Fruit fly (Drosophila melanogaster) whole organism, embryonic: Measurements from ENCODE around the gene Tbc1d22.

ENCODE experiments used
- Abd-B ChIP-seq: fragments of 200-800 bp; sonication (Bioruptor generic); optimal IDR thresholded peaks from 2 replicates; lab custom pipeline; 2018; ENCODE audit warnings: missing biosample characterization, mild to moderate bottlenecking, missing genetic modification characterization, moderate library complexity
- CG10147 ChIP-seq: fragments of 200-800 bp; sonication (Bioruptor generic); optimal IDR thresholded peaks from 2 replicates; lab custom pipeline; 2019; ENCODE audit warnings: missing biosample characterization, mild to moderate bottlenecking, missing genetic modification characterization, moderate library complexity
- CG10274 ChIP-seq: fragments of 200-800 bp; sonication (Bioruptor generic); optimal IDR thresholded peaks from 3 replicates; lab custom pipeline; 2017; ENCODE audit warnings: missing biosample characterization, mild to moderate bottlenecking, missing genetic modification characterization
- CG10462 ChIP-seq: fragments of 200-800 bp; sonication (Bioruptor generic); optimal IDR thresholded peaks from 2 replicates; lab custom pipeline; 2016; ENCODE audit warnings: missing biosample characterization, missing genetic modification characterization
- CG11247 ChIP-seq: fragments of 200-800 bp; sonication (Bioruptor generic); IDR thresholded peaks from 2 replicates; pipeline ENCODE4 v1.3.6; 2022; ENCODE audit warnings: missing biosample characterization, missing genetic modification characterization
- CG11560 ChIP-seq: fragments of 200-800 bp; sonication (Bioruptor generic); IDR thresholded peaks from 3 replicates; pipeline ENCODE4 v1.3.6; 2022; ENCODE audit warnings: missing biosample characterization, missing genetic modification characterization
- CG12104 ChIP-seq: fragments of 200-800 bp; sonication (Bioruptor generic); optimal IDR thresholded peaks from 3 replicates; lab custom pipeline; 2016; ENCODE audit warnings: missing biosample characterization, missing genetic modification characterization
- CG12391 ChIP-seq: fragments of 200-800 bp; sonication (Bioruptor generic); optimal IDR thresholded peaks from 3 replicates; lab custom pipeline; 2018; ENCODE audit warnings: missing biosample characterization, mild to moderate bottlenecking, missing genetic modification characterization, moderate library complexity
- CG16815 ChIP-seq: fragments of 200-800 bp; sonication (Bioruptor generic); optimal IDR thresholded peaks from 3 replicates; lab custom pipeline; 2017; ENCODE audit warnings: missing biosample characterization, mild to moderate bottlenecking, missing genetic modification characterization
- CG17328 ChIP-seq: fragments of 200-800 bp; sonication (Bioruptor generic); IDR thresholded peaks from 2 replicates; pipeline ENCODE4 v1.3.6; 2022; ENCODE audit warnings: missing biosample characterization, missing genetic modification characterization
- CG17568 ChIP-seq: fragments of 200-800 bp; sonication (Bioruptor generic); optimal IDR thresholded peaks from 2 replicates; lab custom pipeline; 2018; ENCODE audit warnings: missing biosample characterization, mild to moderate bottlenecking, missing genetic modification characterization, moderate library complexity
- CG18011 ChIP-seq: fragments of 200-800 bp; sonication (Bioruptor generic); optimal IDR thresholded peaks from 2 replicates; lab custom pipeline; 2017; ENCODE audit warnings: missing biosample characterization, missing genetic modification characterization, mild to moderate bottlenecking, moderate library complexity, missing genotype
- CG1832 ChIP-seq: fragments of 200-800 bp; sonication (Bioruptor generic); optimal IDR thresholded peaks from 2 replicates; lab custom pipeline; 2017; ENCODE audit warnings: missing biosample characterization, mild to moderate bottlenecking, missing genetic modification characterization, inconsistent platforms
- CG2202 ChIP-seq: fragments of 200-800 bp; sonication (Bioruptor generic); optimal IDR thresholded peaks from 2 replicates; lab custom pipeline; 2018; ENCODE audit warnings: missing biosample characterization, mild to moderate bottlenecking, missing genetic modification characterization
- CG32767 ChIP-seq: fragments of 200-800 bp; sonication (Bioruptor generic); IDR thresholded peaks from 2 replicates; pipeline ENCODE4 v1.3.6; 2022; ENCODE audit warnings: missing biosample characterization, missing genetic modification characterization
- CG3726 ChIP-seq: fragments of 200-800 bp; sonication (Bioruptor generic); IDR thresholded peaks from 3 replicates; pipeline ENCODE4, ENCODE4 v1.3.6; 2022; ENCODE audit warnings: missing biosample characterization, missing genetic modification characterization
- CG4424 ChIP-seq: fragments of 200-800 bp; sonication (Bioruptor generic); optimal IDR thresholded peaks from 3 replicates; lab custom pipeline; 2016; ENCODE audit warnings: missing biosample characterization, missing genetic modification characterization
- CG6689 ChIP-seq: fragments of 200-800 bp; sonication (Bioruptor generic); IDR thresholded peaks from 2 replicates; pipeline ENCODE4 v1.3.6; 2022; ENCODE audit warnings: missing biosample characterization, missing genetic modification characterization
- CG7372 ChIP-seq: fragments of 200-800 bp; sonication (Bioruptor generic); IDR thresholded peaks from 2 replicates; pipeline ENCODE4 v1.3.6; 2022; ENCODE audit warnings: missing biosample characterization, missing genetic modification characterization
- D19A ChIP-seq: fragments of 200-800 bp; optimal IDR thresholded peaks from 3 replicates; lab custom pipeline; 2019; ENCODE audit warnings: missing biosample characterization, mild to moderate bottlenecking, missing genetic modification characterization, moderate library complexity
- Deaf1 ChIP-seq: fragments of 200-800 bp; optimal IDR thresholded peaks from 3 replicates; lab custom pipeline; 2019; ENCODE audit warnings: missing biosample characterization, mild to moderate bottlenecking, missing genetic modification characterization, moderate library complexity
- H15 ChIP-seq: fragments of 200-800 bp; sonication (Bioruptor generic); IDR thresholded peaks from 3 replicates; pipeline ENCODE4 v1.3.6; 2022; ENCODE audit warnings: missing biosample characterization, missing genetic modification characterization
- HmgZ ChIP-seq: fragments of 200-800 bp; sonication (Bioruptor generic); optimal IDR thresholded peaks from 2 replicates; lab custom pipeline; 2018; ENCODE audit warnings: missing biosample characterization, mild to moderate bottlenecking, missing genetic modification characterization
- MBD-R2 ChIP-seq: fragments of 200-800 bp; sonication (Bioruptor generic); IDR thresholded peaks from 2 replicates; pipeline ENCODE4 v1.3.6; 2022; ENCODE audit warnings: missing biosample characterization, missing genetic modification characterization
- Med ChIP-seq: fragments of 200-800 bp; sonication (Bioruptor generic); peaks from one replicate; lab custom pipeline; 2016; ENCODE audit warnings: missing biosample characterization, missing genetic modification characterization, mild to moderate bottlenecking, inconsistent platforms, moderate library complexity
- Mes4 ChIP-seq: fragments of 200-800 bp; sonication (Bioruptor generic); optimal IDR thresholded peaks from 2 replicates; lab custom pipeline; 2016; ENCODE audit warnings: missing biosample characterization, missing genetic modification characterization
- Oli ChIP-seq: fragments of 200-800 bp; sonication (Bioruptor generic); optimal IDR thresholded peaks from 2 replicates; lab custom pipeline; 2018; ENCODE audit warnings: missing biosample characterization, mild to moderate bottlenecking, missing genetic modification characterization, moderate library complexity
- Taf1 ChIP-seq: fragments of 200-800 bp; sonication (Bioruptor generic); IDR thresholded peaks from 2 replicates; pipeline ENCODE4 v1.3.6; 2022; ENCODE audit warnings: missing biosample characterization, missing genetic modification characterization
- ac ChIP-seq: fragments of 200-800 bp; sonication (Bioruptor generic); optimal IDR thresholded peaks from 3 replicates; lab custom pipeline; 2017; ENCODE audit warnings: missing biosample characterization, mild to moderate bottlenecking, missing genetic modification characterization
- crp ChIP-seq, 2 experiments: fragments of 200-800 bp; sonication (Bioruptor generic); optimal IDR thresholded peaks; 2 replicates in 1 of 2; 3 replicates in 1 of 2; lab custom pipeline; 2017; ENCODE audit warnings: missing biosample characterization in 2 of 2, missing genetic modification characterization in 2 of 2, mild to moderate bottlenecking in 1 of 2, moderate library complexity in 1 of 2
- dpn ChIP-seq, 2 experiments: fragments of 200-800 bp; sonication (Bioruptor generic); optimal IDR thresholded peaks; 3 replicates each; lab custom pipeline; 2016; ENCODE audit warnings: missing biosample characterization in 2 of 2, missing genetic modification characterization in 2 of 2
- eve ChIP-seq, 2 experiments: fragments of >200 bp; optimal IDR thresholded peaks; 2 replicates each; lab custom pipeline; 2017; ENCODE audit warnings: missing biosample characterization in 2 of 2, missing genetic modification characterization in 2 of 2
- grn ChIP-seq: fragments of 200-800 bp; sonication (Bioruptor generic); optimal IDR thresholded peaks from 3 replicates; lab custom pipeline; 2017; ENCODE audit warnings: missing biosample characterization, missing genetic modification characterization
- gro ChIP-seq: fragments of 200-800 bp; sonication (Bioruptor generic); optimal IDR thresholded peaks from 2 replicates; lab custom pipeline; 2016; ENCODE audit warnings: missing biosample characterization, missing genetic modification characterization
- hb ChIP-seq: fragments of 200-800 bp; sonication (Bioruptor generic); IDR thresholded peaks from 3 replicates; pipeline ENCODE4 v1.3.6; 2022; ENCODE audit warnings: missing biosample characterization, missing genetic modification characterization; ENCODE audit not compliant: partially characterized antibody
- ind ChIP-seq: fragments of 200-800 bp; sonication (Bioruptor generic); optimal IDR thresholded peaks from 3 replicates; lab custom pipeline; 2016; ENCODE audit warnings: missing biosample characterization, missing genetic modification characterization
- jigr1 ChIP-seq: fragments of 200-800 bp; sonication (Bioruptor generic); IDR thresholded peaks from 3 replicates; pipeline ENCODE4 v1.3.6; 2022; ENCODE audit warnings: missing biosample characterization, missing genetic modification characterization
- jumu ChIP-seq: fragments of 200-800 bp; sonication (Bioruptor generic); optimal IDR thresholded peaks from 3 replicates; lab custom pipeline; 2016; ENCODE audit warnings: missing biosample characterization, missing genetic modification characterization
- klu ChIP-seq: fragments of 200-800 bp; sonication (Bioruptor generic); IDR thresholded peaks from 2 replicates; pipeline ENCODE4 v1.3.6; 2022; ENCODE audit warnings: missing biosample characterization, missing genetic modification characterization
- lab ChIP-seq: fragments of 200-800 bp; sonication (Bioruptor generic); optimal IDR thresholded peaks from 3 replicates; lab custom pipeline; 2017; ENCODE audit warnings: missing biosample characterization, missing genetic modification characterization, mild to moderate bottlenecking, moderate library complexity, missing genetic modification reagents
- prd ChIP-seq, 3 experiments: fragments of >200 bp in 2 of 3; fragments of 200-800 bp in 1 of 3; sonication (Bioruptor generic) in 1 of 3; optimal IDR thresholded peaks in 2 of 3; IDR thresholded peaks in 1 of 3; 2 replicates in 2 of 3; 3 replicates in 1 of 3; pipeline versions ENCODE4 v1.3.6 to Lab custom; 2017 to 2022; ENCODE audit warnings: missing biosample characterization in 1 of 3, missing genetic modification characterization in 1 of 3
- pros ChIP-seq: fragments of 200-800 bp; sonication (Bioruptor generic); optimal IDR thresholded peaks from 3 replicates; lab custom pipeline; 2019; ENCODE audit warnings: missing biosample characterization, mild to moderate bottlenecking, missing genetic modification characterization, moderate library complexity
- psq ChIP-seq: fragments of 200-800 bp; sonication (Bioruptor generic); optimal IDR thresholded peaks from 2 replicates; lab custom pipeline; 2017; ENCODE audit warnings: missing biosample characterization, missing genetic modification characterization
- run ChIP-seq: fragments of 200-800 bp; sonication (Bioruptor generic); optimal IDR thresholded peaks from 3 replicates; lab custom pipeline; 2018; ENCODE audit warnings: missing biosample characterization, mild to moderate bottlenecking, missing genetic modification characterization
- sd ChIP-seq: fragments of 200-800 bp; sonication (Bioruptor generic); optimal IDR thresholded peaks from 3 replicates; lab custom pipeline; 2018; ENCODE audit warnings: missing biosample characterization, mild to moderate bottlenecking, missing genetic modification characterization, moderate library complexity
- sisA ChIP-seq: fragments of 200-800 bp; sonication (Bioruptor generic); IDR thresholded peaks from 2 replicates; pipeline ENCODE4 v1.3.6; 2022; ENCODE audit warnings: missing biosample characterization, missing genetic modification characterization
- trh ChIP-seq: fragments of 200-800 bp; sonication (Bioruptor generic); optimal IDR thresholded peaks from 2 replicates; lab custom pipeline; 2016; ENCODE audit warnings: missing biosample characterization, missing genetic modification characterization
- zfh1 ChIP-seq: fragments of 200-800 bp; sonication (Bioruptor generic); IDR thresholded peaks from 3 replicates; pipeline ENCODE4 v1.3.6; 2022; ENCODE audit warnings: missing biosample characterization, missing genetic modification characterization

Tbc1d22 gene

dm6 chr3R:21151090-21151870 is 49.3 kb downstream of the Tbc1d22 start (continued):
- TF ChIP-seq Mes4 (no peak), MBD-R2 (GFP tag; lab: Robert Waterston, UW) (peak; percentile 39; the same call in 1 of the 2 replicates), prd (optimal IDR thresholded peaks at IDR 0.05; lab: Kevin White, UChicago) (no peak), prd (GFP tag; IDR thresholded peaks at IDR 0.05; lab: Robert Waterston, UW) (peak; percentile 49; the same call in 2 of the 3 replicates), CG4424 (GFP tag; lab: Kevin White, UChicago) (peak; percentile 48), jumu (GFP tag; lab: Kevin White, UChicago) (no peak), Deaf1 (tag; lab: Kevin White, UChicago) (peak; percentile 1), CG18011 (peak; percentile 26), psq (no peak), CG11560 (tag; lab: Robert Waterston, UW) (no peak), CG11247 (GFP tag; lab: Robert Waterston, UW) (no peak), Med (peak; percentile 90), sisA (GFP tag; lab: Robert Waterston, UW) (peak; percentile 52), ac (GFP tag; lab: Kevin White, UChicago) (no peak), CG3726 (GFP tag; lab: Robert Waterston, UW) (no peak), ind (GFP tag; lab: Kevin White, UChicago) (peak; percentile 56), run (no peak), jigr1 (GFP tag; lab: Robert Waterston, UW) (no peak), CG32767 (no peak), CG17568 (peak; percentile 41), Oli (tag; lab: Kevin White, UChicago) (peak; percentile 45), CG16815 (GFP tag; lab: Kevin White, UChicago) (peak; percentile 8), CG17328 (GFP tag; lab: Robert Waterston, UW) (peak; percentile 66), CG1832 (GFP tag; lab: Kevin White, UChicago) (no peak), hb (no peak), eve (GFP tag; optimal IDR thresholded peaks at IDR 0.05; lab: Kevin White, UChicago) (no peak), lab (GFP tag; lab: Kevin White, UChicago) (peak; percentile 81), CG6689 (peak; percentile 53; the same call in 1 of the 2 replicates), klu (GFP tag; lab: Robert Waterston, UW) (peak; percentile 33; the same call in 1 of the 2 replicates), CG10274 (GFP tag; lab: Kevin White, UChicago) (no peak), CG12104 (GFP tag; lab: Kevin White, UChicago) (no peak), pros (GFP tag; lab: Kevin White, UChicago) (no peak), CG12391 (peak; percentile 58), CG10462 (no peak), grn (GFP tag; lab: Kevin White, UChicago) (no peak), H15 (GFP tag; lab: Robert Waterston, UW) (0 out of 3 replicates have a peak, but pooled peaks have one; percentile 34), Abd-B (peak; percentile 6), Taf1 (GFP tag; lab: Robert Waterston, UW) (0 out of 2 replicates have a peak, but pooled peaks have one; percentile 46), gro (GFP tag; lab: Kevin White, UChicago) (peak; percentile 59), CG7372 (GFP tag; lab: Robert Waterston, UW) (0 out of 2 replicates have a peak, but pooled peaks have one; percentile 24), crp (GFP tag; optimal IDR thresholded peaks at IDR 0.05; lab: Kevin White, UChicago) (no peak), trh (GFP tag; lab: Kevin White, UChicago) (no peak), CG2202 (tag; lab: Kevin White, UChicago) (no peak), zfh1 (GFP tag; lab: Robert Waterston, UW) (no peak), sd (peak; percentile 84), D19A (tag; lab: Kevin White, UChicago) (peak; percentile 6), dpn (GFP tag; optimal IDR thresholded peaks at IDR 0.05; lab: Kevin White, UChicago) (peak; percentile 33 to 51), HmgZ (tag; lab: Kevin White, UChicago) (peak; percentile 31), CG10147 (GFP tag; lab: Kevin White, UChicago) (peak; percentile 54)
